Fruit fly (Drosophila melanogaster) S2 (cell line): ENCODE results near the gene hemo.

Experiments used
- CG8478 ChIP-seq: fragments of >200 bp; optimal IDR thresholded peaks from 2 replicates; lab custom pipeline; 2018
- CTCF ChIP-seq, 2 experiments: fragments of >200 bp; optimal IDR thresholded peaks; 2 replicates each; lab custom pipeline; 2018

DNA sequence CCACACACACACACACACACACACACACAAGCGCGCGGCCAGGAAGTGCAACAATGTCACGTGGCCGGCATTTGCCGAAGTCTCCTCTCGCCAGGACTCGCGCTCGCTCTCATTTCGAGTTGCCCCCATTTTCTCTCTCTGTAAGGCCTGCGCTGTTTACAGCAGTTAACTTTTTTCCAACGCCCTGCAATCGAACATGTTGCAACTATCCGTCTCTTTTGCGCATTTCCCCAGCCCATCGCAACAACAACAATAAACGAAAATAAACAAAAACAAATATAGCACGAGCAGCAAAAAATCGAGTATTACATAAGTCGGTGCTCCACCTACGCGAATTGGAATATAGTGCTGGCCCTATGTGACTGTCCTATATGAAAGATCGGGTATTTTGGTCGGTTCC lies 18.0 kb downstream of the hemo start:
- TF ChIP-seq CTCF (optimal IDR thresholded peaks at IDR 0.05; lab: Kevin White, UChicago) (no peak), CG8478 (no peak)
